Fruit fly (Drosophila melanogaster) Kc167 (cell line): Measurements from ENCODE around the gene CG9628.

Experiments
- Myc ChIP-seq: fragments of >200 bp; optimal IDR thresholded peaks from 2 replicates; lab custom pipeline; 2017; ENCODE audit warnings: missing external identifiers
- Sin3A ChIP-seq: fragments of >200 bp; optimal IDR thresholded peaks from 2 replicates; lab custom pipeline; 2018; ENCODE audit warnings: missing external identifiers
- h ChIP-seq: fragments of >200 bp; optimal IDR thresholded peaks from 3 replicates; lab custom pipeline; 2018; ENCODE audit warnings: missing external identifiers
- insv ChIP-seq: fragments of >200 bp; optimal IDR thresholded peaks from 3 replicates; lab custom pipeline; 2018; ENCODE audit warnings: missing external identifiers
- psq ChIP-seq: fragments of >200 bp; optimal IDR thresholded peaks from 2 replicates; lab custom pipeline; 2017; ENCODE audit warnings: missing external identifiers
- ttk ChIP-seq: sonication (Bioruptor generic); optimal IDR thresholded peaks from 2 replicates; lab custom pipeline; 2017; ENCODE audit warnings: missing external identifiers

The CG9628 gene

DNA sequence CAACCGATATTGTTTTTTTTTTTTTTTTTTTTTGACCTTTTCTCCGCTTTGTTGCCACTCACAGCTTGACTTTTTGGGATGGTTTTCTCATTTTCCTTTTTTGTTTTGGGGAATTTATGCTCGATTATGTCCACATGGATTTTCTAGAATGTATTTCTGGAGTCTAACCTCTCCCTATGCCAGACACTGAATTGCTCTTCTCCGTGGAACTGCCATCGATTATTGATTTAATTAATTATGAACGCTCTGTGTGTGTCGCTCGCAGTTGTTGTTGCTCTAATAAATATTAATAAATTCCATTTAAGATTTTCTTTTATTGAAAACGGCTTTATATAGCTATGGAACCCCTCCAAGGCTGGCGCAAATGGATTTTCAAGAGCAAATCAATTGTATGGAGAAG lies 33.1 kb downstream of the CG9628 start:
- TF ChIP-seq Myc (lab: Kevin White, UChicago) (no peak), Sin3A (lab: Kevin White, UChicago) (no peak), insv (lab: Kevin White, UChicago) (no peak)

DNA sequence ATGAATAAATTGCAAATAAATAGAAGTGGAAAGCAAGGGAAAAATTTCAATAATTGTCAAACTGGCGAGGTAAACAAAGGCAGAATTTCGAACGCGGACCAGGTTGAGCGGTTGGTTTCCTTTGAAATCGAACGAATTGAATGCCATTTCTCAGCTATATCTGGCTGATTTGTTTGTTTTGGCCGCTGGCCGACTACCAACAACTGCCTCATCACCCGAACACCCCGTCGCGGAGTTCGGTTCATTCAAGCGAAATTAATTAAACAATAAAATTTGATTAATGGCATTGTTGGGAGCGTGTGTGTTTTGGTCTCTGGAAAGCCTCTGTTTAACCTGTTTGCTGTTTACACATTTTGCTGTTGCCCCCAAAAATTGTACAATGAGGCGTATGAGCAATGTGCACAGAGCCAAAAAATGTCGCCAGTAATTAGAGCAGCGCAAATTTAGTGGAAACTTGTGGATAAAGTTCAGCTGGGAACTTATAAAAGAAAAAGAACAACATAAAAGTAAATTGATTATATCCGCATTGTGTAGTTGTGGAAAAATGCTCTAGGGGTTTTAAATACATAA lies 35.0 kb downstream of the CG9628 start:
- TF ChIP-seq ttk, result no peak
- no peak for TF ChIP-seq psq (lab: Kevin White, UChicago)
- TF ChIP-seq Sin3A (lab: Kevin White, UChicago), result no peak
- no peak for TF ChIP-seq insv (lab: Kevin White, UChicago)
- TF ChIP-seq h, result no peak
- TF ChIP-seq Myc (lab: Kevin White, UChicago), result no peak

DNA sequence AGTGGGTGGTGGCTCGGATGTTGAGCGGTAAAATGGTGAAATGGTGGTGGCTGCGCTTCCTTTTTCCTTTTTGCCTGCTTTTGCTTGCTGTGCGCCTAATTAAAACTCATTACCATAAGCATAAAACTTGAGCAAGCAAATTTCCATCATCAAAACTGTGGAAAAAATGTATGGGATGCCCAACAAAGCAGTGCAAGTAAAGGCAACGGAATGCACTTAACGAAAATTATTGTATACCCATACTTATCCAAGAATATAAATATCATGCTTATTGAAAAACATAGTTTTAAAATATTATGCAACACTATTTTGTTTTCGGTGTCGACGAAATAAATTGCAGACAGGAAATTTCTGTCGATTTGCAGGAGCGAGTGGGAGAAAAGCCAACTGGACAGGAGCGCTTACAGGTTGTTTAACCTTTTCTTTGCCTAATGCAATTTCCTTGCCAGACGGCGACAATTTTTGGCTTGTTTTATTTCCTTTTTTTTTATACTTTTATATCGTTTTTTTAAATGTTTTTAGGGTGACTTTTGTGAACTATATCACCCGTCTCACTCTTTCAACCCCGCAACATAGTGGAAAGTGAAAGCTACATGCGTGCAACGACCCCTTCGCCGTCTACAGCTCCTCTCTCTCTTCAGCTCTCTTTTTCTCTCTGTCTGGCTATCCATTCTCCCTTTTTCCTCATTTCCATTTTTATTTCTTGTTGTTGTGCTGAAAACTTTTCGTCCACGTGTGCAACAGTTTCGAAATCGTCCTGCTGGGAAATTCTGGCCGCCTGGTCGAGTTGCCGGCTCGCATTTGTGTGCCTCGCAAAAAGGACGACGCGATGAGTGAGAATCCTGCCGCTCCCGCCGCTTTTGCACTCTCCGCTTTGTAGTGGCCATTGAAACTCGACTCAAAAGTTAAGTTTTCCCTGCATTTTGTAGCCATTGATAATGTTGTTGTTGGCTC lies 37.6 kb downstream of the CG9628 start:
- TF ChIP-seq psq (lab: Kevin White, UChicago), result no peak

DNA sequence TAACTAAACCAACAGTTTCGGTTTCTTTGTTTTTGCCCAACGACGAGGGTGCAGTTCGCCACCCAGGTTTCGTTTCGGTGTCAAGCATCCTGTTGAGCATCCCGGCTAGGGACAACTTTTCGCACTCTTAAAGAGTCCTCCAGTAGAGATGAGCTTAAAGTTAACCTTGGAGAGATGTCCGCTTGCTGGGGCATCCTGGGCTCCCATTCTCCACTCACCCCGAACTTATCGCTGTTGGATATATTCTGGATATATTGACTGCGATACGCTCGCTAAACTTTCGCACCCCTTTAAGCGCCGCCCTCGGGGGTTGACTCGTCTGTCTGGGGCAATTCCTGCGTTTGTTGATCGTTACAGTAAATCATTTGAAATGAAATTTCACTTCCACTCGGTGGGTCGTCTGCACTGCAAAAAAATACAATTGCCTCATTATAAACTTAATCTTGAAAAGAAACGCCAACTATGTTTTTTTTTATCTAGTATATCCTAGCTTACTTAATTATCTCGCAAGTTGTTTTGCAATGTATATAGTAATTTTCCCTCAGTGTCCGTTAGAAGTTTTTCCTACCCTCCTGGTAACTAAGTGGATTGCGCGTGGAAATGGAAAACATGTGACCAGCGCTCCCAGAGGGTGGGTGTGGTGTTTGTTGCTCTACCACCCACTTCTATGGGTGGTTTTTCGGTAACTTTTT lies 39.1 kb downstream of the CG9628 start:
- no peak for TF ChIP-seq Sin3A (lab: Kevin White, UChicago)
- no peak for TF ChIP-seq Myc (lab: Kevin White, UChicago)
- no peak for TF ChIP-seq insv (lab: Kevin White, UChicago)

DNA sequence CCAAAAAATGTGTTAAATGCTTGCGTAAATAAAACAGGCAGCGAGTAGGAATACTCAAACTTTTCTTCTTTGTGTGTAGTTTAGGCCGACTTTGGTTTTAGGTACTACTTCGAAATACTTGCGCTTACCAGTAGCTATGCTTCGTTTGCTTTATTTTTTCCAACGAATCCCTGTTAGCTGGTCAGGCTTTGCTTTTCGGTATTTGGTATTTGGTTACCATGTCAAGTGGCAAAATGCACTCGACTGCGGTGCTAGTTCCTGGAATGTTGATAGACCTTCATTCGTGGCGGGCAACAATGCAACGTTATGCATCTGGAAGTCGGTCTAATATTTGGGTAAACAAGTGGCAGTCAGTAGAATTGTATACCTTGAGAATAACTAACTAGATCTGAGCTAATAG lies 41.2 kb downstream of the CG9628 start:
- TF ChIP-seq insv (lab: Kevin White, UChicago) (no peak), Sin3A (lab: Kevin White, UChicago) (no peak), psq (lab: Kevin White, UChicago) (no peak), h (no peak), Myc (lab: Kevin White, UChicago) (no peak), ttk (no peak)

DNA sequence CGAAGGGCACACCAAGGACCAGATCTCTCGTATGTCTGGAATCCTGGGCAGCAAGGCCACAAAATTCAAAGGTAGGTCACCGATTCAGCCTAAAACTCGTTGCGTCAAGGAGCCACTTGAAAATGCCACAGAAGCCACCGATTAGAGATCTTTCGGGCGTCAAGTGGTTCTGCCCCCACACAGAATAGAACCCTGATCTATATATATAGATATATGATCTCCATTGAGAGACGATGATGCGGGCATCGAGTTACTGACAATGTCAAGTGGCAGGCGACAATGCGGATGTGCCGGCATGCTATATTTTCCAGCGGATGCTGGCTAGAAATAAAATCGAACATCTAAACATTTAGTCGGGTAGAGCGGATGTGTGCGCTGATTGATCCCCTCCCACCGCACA lies 41.8 kb downstream of the CG9628 start:
- TF ChIP-seq psq (lab: Kevin White, UChicago) (no peak), insv (lab: Kevin White, UChicago) (no peak), Sin3A (lab: Kevin White, UChicago) (no peak), Myc (lab: Kevin White, UChicago) (no peak), h (no peak), ttk (no peak)

DNA sequence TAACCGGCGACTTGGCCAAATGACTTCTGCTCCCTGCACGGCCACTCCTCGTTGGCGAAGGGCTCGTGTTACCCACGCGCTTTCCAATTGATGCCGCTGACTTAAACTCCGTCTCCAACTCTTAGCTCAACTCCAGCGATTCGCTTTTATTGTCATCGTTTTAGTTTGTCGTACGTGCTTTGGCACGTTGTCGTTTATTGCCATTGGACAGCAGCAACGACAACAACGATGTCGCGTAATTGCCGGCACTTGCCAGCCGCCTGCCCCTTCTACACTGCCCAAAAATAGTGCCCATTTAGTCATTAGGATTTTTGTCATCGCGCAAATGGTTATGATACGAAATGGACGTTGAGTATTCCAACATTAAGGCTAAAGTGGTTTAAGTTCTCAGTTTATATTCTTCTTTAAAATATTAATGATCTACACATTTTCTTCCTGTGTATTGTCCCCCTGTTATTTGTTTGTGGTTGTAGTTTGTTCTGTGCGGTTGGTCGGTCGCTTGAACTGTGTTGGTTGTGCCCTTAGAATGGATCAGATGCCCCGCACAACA lies 43.3 kb downstream of the CG9628 start:
- TF ChIP-seq insv (lab: Kevin White, UChicago), result no peak
- TF ChIP-seq psq (lab: Kevin White, UChicago), result no peak
- no peak for TF ChIP-seq ttk
- TF ChIP-seq Myc (lab: Kevin White, UChicago), result no peak

DNA sequence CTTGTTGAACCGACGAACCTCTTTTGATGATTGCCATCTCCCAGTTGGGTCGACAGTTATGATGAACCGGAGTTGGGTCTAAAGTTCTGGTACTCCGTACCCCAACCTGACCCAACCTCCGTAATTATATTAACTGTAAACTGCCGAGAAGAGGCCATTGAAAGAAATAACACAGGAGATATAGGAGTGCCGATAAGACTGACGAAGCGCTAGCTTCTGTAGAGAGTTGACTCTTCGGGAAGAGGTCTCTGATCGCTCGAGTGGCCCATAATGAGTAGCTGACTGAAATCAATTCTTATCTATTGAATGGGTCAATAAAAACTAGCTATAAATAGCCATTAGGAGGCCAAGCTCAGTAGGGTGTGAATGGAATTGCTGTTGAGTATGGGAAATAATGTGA lies 46.0 kb downstream of the CG9628 start:
- TF ChIP-seq insv (lab: Kevin White, UChicago) (no peak), Myc (lab: Kevin White, UChicago) (no peak), h (no peak), Sin3A (lab: Kevin White, UChicago) (no peak), psq (lab: Kevin White, UChicago) (no peak), ttk (no peak)

DNA sequence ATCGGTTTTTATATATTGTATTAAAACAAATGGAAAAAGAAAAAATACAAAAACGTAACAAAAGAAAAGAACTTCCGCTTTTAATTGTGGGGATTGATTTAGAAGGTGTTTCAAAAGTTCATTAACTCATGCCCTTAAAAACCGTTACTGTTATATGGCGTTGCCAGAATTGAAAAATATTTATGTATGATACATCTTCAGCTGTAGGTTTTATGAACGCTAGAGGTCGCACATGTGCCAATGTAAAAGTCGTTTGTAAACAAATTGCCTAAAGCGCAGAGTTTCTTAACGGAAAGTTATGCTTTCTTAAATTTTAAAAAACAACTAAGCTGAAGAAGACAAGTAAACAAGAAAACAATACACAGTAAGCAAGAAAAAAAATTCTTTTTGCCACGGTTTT lies 49.0 kb downstream of the CG9628 start:
- TF ChIP-seq h, result no peak
- TF ChIP-seq Myc (lab: Kevin White, UChicago), result no peak
- no peak for TF ChIP-seq Sin3A (lab: Kevin White, UChicago)
- TF ChIP-seq insv (lab: Kevin White, UChicago), result no peak
- TF ChIP-seq psq (lab: Kevin White, UChicago), result no peak
- TF ChIP-seq ttk, result no peak

DNA sequence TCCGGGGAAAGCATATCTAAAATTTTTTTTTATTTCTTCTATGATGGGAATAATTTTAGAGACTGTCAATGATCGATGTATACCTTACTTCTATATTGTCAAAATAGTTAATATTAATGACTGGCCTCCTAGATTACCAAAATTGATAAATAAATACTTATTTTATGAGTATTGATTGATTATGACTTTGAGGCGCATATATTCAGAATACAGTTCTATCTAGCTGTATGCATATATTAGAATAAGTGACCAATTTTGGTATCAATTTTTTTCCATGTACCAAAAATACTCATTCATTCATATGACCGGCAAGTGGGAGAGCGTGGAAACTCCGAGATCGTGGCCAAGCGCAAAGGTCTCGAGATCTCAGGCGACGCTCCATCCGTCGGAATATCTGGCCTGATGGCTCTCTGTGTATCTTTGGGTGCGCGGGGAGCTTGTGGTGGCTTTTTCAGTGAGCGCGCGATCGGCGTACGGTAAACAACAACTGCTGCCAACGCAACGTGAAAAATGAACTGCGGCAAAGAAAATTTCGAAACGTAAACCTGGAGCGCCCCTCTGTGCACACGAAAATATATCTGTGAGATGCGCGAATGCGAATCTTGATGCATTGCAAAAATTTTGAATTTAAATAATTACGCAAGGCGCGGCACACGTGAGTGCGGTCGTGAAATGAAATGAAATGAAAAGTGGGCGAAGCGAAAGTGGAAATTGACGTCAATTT lies 50.0 kb downstream of the CG9628 start, which contains the start of the genes CG43121 and ome:
Gene CG43121, minus strand, starts transcription at position 51 of the 724 bp plus-strand sequence.
Gene ome, plus strand, starts transcription at position 453 of the 724 bp plus-strand sequence.
- TF ChIP-seq Myc (lab: Kevin White, UChicago) (no peak), psq (lab: Kevin White, UChicago) (no peak)

DNA sequence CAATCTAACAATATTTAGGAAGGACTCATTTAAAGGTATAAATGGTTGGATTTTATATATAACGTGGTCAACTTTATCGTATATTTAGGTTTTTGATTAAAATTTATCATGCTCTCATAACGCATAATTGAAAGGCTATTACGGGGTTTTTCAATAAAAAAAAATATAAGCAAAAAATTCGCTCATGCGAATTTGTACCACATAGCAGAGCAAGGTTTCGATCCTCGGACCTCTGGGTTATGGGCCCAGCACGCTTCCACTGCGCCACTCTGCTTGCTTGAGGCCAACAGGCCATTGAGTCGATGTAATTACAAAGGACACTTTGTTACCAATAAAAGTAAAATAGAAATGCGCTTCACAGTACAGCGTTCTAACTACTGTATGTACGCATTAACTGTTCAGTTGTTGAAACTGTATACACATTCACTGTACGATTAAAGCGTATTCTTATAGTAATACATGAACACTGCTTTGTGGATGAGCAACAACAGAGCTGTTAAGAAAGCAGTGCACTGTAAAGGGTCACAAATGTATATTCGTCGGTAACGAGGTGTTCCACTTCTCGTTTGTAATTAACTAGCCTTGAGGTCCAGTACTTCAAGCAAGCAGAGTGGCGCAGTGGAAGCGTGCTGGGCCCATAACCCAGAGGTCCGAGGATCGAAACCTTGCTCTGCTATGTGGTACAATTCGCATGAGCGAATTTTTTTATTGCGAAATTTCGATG lies 51.3 kb downstream of the CG9628 start:
- TF ChIP-seq insv (lab: Kevin White, UChicago) (no peak), Myc (lab: Kevin White, UChicago) (no peak), ttk (no peak)
